Worm (Caenorhabditis elegans) whole organism, young adult: ENCODE measurements around the gene tyra-2.

Experiments used
- Y56A3A.18 ChIP-seq: fragments of 200-800 bp; sonication (Bioruptor generic); IDR thresholded peaks from 2 replicates; pipeline ENCODE4 v1.3.6; 2022; ENCODE audit warnings: missing genetic modification reagents, missing genetic modification characterization, missing compliant biosample characterization
- hlh-26 ChIP-seq: fragments of 200-800 bp; sonication (Bioruptor generic); conservative IDR thresholded peaks from 2 replicates; pipeline ENCODE4 v1.3.6; 2022; ENCODE audit warnings: missing genetic modification reagents, missing genetic modification characterization, missing compliant biosample characterization
- let-607 ChIP-seq, 2 experiments: fragments of 200-800 bp in 1 of 2; sonication (Bioruptor generic) in 1 of 2; sonication (generic microtip) in 1 of 2; optimal IDR thresholded peaks; 2 replicates each; lab custom pipeline; 2016 to 2018; ENCODE audit warnings: mild to moderate bottlenecking in 2 of 2, missing compliant biosample characterization in 2 of 2, missing genetic modification characterization in 2 of 2, moderate library complexity in 2 of 2, missing genotype in 1 of 2
- nfya-2 ChIP-seq: fragments of 200-800 bp; sonication (Bioruptor generic); IDR thresholded peaks from 2 replicates; pipeline ENCODE4 v1.3.6; 2022; ENCODE audit warnings: missing genetic modification reagents, missing genetic modification characterization, missing compliant biosample characterization
- repo-1 ChIP-seq: sonication (generic microtip); optimal IDR thresholded peaks from 2 replicates; lab custom pipeline; 2017; ENCODE audit warnings: mild to moderate bottlenecking, missing genetic modification characterization, missing compliant biosample characterization

ce11 chrX:6996448-6996847 is 8.9 kb downstream of the tyra-2 start, which contains the start of the genes F01E11.20 and tsp-16:
- no peak for TF ChIP-seq let-607 (tag; optimal IDR thresholded peaks at IDR 0.05; lab: Kevin White, UChicago)
- TF ChIP-seq Y56A3A.18 = no peak
- TF ChIP-seq hlh-26 (GFP tag; lab: Robert Waterston, UW) = no peak
- no peak for TF ChIP-seq repo-1 (tag; lab: Kevin White, UChicago)
- no peak for TF ChIP-seq nfya-2
